Fruit fly (Drosophila melanogaster): ENCODE results near the gene hyx.

hyx gene

DNA sequence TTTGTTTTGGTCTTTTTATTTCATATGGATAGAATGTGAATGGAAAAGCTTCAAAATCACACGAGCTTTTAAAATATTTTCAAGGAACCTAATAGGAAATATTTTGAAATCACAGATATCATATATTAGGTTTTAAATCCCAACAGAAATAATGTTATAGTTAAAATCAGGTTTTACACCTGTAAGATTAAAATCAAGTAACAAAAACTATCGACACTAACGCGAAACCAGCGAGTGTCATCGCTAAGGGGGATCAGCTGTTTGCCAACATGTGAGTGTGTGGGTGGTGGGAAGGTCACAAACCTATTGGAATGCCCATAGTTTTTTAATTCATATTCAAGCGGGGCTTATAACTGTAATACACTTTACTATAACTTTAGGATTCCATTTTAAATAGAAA lies at the start of gene hyx:
TSS of gene hyx (plus strand) at position 109 of the 400 bp plus-strand sequence.
- no peak for TF ChIP-seq pan (optimal IDR thresholded peaks at IDR 0.05)
- no peak for TF ChIP-seq usp (GFP tag; optimal IDR thresholded peaks at IDR 0.05)
- no peak for TF ChIP-seq psq (optimal IDR thresholded peaks at IDR 0.05)
- no peak for TF ChIP-seq Dll (optimal IDR thresholded peaks at IDR 0.05)
- no peak for TF ChIP-seq CG8478 (optimal IDR thresholded peaks at IDR 0.05)
- TF ChIP-seq EcR (GFP tag; optimal IDR thresholded peaks at IDR 0.05) = no peak

DNA sequence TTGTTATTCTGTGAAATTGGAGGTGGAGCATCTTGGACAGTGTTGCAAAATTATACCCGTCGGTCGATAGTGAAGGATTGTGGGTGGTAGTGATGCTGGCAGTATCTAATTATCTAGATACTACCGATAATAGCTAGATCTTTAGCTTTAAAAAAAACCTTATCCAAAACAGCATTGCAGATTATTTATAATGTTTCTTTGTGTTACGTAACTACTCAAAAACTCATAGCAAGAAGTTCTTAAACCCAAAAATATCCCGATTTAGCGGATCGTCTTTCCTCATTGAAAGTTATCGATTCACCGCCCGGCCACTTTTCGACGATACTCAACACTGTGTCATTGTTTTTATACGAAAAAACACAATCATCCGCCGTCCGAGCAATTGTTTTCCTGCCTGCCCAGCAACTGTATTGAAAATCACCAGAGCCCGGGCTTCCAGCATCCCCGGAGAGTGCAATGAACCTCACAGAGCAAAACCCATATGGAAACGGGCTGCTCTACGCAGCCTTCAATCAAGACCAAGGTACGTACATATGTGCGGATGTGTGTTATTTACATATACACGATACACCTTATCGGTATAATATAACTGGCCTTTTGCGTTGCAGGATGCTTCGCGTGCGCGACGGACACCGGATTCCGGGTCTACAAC lies 45.5 kb upstream of the hyx start, which contains the start of gene CG11975:
TSS of gene CG11975 (plus strand) at position 326 of the 652 bp plus-strand sequence.
- no peak for TF ChIP-seq EcR (GFP tag; optimal IDR thresholded peaks at IDR 0.05)
- TF ChIP-seq CG8478 (optimal IDR thresholded peaks at IDR 0.05) = no peak
- no peak for TF ChIP-seq usp (GFP tag; optimal IDR thresholded peaks at IDR 0.05)
- no peak for TF ChIP-seq pan (optimal IDR thresholded peaks at IDR 0.05)
- no peak for TF ChIP-seq psq (optimal IDR thresholded peaks at IDR 0.05)
- no peak for TF ChIP-seq Dll (optimal IDR thresholded peaks at IDR 0.05)

DNA sequence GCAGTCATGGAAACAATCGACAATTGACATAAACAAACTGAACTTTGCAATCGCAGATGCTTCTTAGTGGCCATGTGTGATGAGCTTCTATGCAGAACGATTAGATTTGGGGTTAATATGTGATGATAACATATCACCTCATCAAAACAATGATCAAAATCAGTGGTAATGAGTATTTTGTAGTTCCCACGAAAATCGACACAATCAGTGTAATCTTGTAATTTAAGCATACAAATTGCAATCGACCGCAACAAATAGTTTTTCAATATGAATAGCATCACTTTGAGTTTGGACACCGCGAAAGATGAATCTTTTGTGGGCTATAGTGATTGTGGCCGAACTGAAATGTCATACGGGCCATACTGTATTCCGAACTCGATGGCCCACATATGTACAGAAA lies 41.2 kb upstream of the hyx start, which contains the start of gene CG11977:
TSS of gene CG11977 (plus strand) at position 301 of the 400 bp plus-strand sequence.
- no peak for TF ChIP-seq pan (optimal IDR thresholded peaks at IDR 0.05)
- TF ChIP-seq CG8478 (optimal IDR thresholded peaks at IDR 0.05) = no peak
- TF ChIP-seq usp (GFP tag; optimal IDR thresholded peaks at IDR 0.05) = no peak
- TF ChIP-seq psq (optimal IDR thresholded peaks at IDR 0.05) = no peak
- TF ChIP-seq EcR (GFP tag; optimal IDR thresholded peaks at IDR 0.05) = no peak
- no peak for TF ChIP-seq Dll (optimal IDR thresholded peaks at IDR 0.05)

DNA sequence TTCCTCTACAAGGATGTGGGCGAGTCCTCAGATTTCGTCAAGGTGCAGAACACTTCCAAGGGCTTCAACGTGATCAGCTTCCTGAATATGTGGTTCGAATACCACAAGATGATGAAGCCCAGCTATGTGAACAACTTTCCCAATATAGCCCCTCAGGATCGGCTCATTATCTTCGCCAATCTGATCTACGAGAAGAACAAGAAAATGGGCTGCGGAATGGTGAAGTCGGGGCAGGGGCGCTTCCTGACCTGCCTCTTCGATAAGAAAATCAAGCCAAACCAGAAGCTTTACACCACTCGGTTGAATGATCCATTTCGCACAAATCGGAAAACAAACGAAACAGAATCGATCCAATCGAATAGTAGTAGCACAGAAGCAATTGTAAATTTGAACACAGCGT lies 40.3 kb upstream of the hyx start:
- TF ChIP-seq CG8478 (optimal IDR thresholded peaks at IDR 0.05) (no peak), psq (optimal IDR thresholded peaks at IDR 0.05) (no peak), EcR (GFP tag; optimal IDR thresholded peaks at IDR 0.05) (no peak), Dll (optimal IDR thresholded peaks at IDR 0.05) (no peak), usp (GFP tag; optimal IDR thresholded peaks at IDR 0.05) (no peak), pan (optimal IDR thresholded peaks at IDR 0.05) (no peak)

DNA sequence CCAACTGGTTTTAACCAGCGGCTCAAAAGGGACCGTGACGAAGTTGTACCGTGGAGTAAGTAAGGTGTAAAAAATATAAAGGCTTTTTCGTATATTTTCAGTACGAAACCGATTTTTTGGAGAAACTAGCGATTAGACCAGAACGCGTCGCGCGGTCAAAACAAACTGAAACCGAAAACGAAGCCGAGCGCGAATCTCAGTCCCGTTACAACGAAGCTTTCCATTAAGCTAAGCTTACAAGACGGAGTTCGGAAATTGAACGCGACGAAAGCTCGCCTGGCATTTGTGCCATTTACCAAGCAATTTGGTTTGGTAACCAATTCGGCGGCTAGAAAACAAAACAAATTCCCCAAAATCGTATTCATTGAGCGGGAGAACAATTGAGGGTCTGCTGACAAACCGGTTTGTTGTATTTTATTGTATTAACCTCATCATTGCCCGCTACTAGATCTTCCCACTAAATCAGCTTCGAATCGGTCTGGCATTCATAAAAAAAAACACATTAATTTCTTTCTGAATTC lies 36.8 kb upstream of the hyx start:
- TF ChIP-seq psq (optimal IDR thresholded peaks at IDR 0.05) (no peak), EcR (GFP tag; optimal IDR thresholded peaks at IDR 0.05) (no peak), CG8478 (optimal IDR thresholded peaks at IDR 0.05) (no peak), Dll (optimal IDR thresholded peaks at IDR 0.05) (no peak), pan (optimal IDR thresholded peaks at IDR 0.05) (no peak), usp (GFP tag; optimal IDR thresholded peaks at IDR 0.05) (no peak)

DNA sequence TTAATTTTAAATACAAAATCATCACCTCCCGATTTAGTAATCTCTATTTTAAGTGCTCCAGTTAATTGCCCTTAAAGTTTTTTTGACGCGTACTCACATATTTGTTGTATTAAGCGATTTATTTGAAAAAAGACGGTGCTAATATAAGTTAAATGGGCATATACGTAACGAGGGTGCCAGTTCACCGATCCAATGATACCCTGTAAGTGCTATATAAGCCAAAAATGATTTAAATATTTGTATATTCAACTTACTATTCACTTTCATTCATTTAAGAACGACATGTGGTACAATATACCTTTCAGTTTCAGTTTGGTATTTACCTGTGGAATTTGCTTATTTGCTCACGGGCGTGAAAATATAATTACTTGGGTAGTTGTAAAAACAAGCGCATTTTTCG lies 36.0 kb upstream of the hyx start:
- TF ChIP-seq Dll (optimal IDR thresholded peaks at IDR 0.05) = no peak
- no peak for TF ChIP-seq psq (optimal IDR thresholded peaks at IDR 0.05)
- TF ChIP-seq usp (GFP tag; optimal IDR thresholded peaks at IDR 0.05) = no peak
- TF ChIP-seq CG8478 (optimal IDR thresholded peaks at IDR 0.05) = no peak
- no peak for TF ChIP-seq EcR (GFP tag; optimal IDR thresholded peaks at IDR 0.05)
- TF ChIP-seq pan (optimal IDR thresholded peaks at IDR 0.05) = no peak

DNA sequence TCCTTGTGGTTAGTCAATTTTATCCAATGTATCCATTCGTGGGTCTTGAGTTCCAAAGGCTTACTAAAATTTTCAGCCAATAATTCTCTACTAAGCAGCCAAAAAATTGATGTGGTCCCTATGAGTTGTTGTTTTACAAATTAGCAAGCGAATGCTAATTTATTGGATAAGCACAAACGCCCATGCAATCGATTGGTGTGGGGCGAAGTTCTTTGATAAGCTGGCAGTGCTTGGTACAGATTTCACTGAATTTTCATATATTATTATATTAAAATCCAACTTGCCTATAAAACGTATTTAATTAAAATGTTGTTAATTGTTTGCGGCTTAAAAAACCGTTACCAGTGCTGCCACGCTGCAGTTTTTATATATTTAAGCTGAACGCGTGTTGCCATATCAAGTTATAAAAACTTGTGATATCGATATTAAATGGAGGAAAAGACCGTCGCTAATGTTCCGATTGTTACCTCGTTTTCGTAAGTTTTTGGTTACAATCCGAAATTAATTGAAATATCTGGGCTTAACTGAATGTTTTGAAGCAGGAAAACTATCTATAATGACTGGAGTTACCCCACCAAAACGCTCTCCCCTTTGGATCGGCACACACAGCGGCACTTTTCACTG lies 34.8 kb upstream of the hyx start, which contains the start of the genes CG31100 and CG11980:
TSS of gene CG31100 (minus strand) at position 51 of the 624 bp plus-strand sequence.
TSS of gene CG11980 (plus strand) at position 418 of the 624 bp plus-strand sequence.
- TF ChIP-seq usp (GFP tag; optimal IDR thresholded peaks at IDR 0.05) (no peak), pan (optimal IDR thresholded peaks at IDR 0.05) (no peak), psq (optimal IDR thresholded peaks at IDR 0.05) (no peak), CG8478 (optimal IDR thresholded peaks at IDR 0.05) (no peak), EcR (GFP tag; optimal IDR thresholded peaks at IDR 0.05) (no peak), Dll (optimal IDR thresholded peaks at IDR 0.05) (no peak)

DNA sequence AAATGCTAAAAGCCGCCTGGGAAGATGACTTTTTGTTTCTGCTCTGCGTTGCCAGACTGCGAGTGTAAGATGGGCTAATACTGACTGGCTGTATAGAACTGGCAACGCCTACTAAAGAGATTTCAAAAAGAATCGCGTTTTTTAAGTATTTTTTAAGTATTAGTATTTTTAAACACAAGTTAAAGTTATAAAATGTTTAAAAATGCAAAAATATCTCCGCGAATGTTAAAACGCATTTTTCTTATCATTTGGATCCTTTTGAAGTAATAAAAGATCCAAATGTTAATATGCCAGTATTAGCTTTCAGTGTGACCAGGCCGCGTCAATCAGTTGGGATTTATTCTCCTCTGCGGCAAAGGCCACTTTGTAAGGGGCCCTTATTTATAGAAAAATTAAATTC lies 32.4 kb upstream of the hyx start, which contains the start of the genes Prosbeta3 and Iru:
TSS of gene Prosbeta3 (minus strand) at position 98 of the 400 bp plus-strand sequence.
TSS of gene Iru (plus strand) at position 328 of the 400 bp plus-strand sequence.
- no peak for TF ChIP-seq Dll (optimal IDR thresholded peaks at IDR 0.05)
- no peak for TF ChIP-seq usp (GFP tag; optimal IDR thresholded peaks at IDR 0.05)
- no peak for TF ChIP-seq EcR (GFP tag; optimal IDR thresholded peaks at IDR 0.05)
- no peak for TF ChIP-seq pan (optimal IDR thresholded peaks at IDR 0.05)

DNA sequence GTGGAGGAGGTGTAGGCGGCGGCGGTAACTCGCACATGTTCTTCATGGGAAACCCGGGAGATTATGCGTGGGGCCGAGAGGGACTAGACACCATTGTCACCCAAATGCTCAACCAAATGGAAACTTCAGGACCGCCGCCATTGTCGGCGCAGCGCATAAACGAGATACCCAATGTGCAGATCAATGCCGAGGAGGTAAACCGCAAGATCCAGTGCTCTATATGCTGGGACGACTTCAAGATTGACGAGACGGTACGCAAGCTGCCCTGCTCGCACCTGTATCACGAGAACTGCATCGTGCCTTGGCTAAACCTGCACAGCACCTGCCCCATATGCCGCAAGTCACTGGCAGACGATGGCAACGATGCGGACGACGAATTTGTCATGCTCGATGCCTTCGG lies 31.3 kb upstream of the hyx start:
- TF ChIP-seq psq (optimal IDR thresholded peaks at IDR 0.05) (no peak), Dll (optimal IDR thresholded peaks at IDR 0.05) (no peak), CG8478 (optimal IDR thresholded peaks at IDR 0.05) (no peak), usp (GFP tag; optimal IDR thresholded peaks at IDR 0.05) (no peak)

DNA sequence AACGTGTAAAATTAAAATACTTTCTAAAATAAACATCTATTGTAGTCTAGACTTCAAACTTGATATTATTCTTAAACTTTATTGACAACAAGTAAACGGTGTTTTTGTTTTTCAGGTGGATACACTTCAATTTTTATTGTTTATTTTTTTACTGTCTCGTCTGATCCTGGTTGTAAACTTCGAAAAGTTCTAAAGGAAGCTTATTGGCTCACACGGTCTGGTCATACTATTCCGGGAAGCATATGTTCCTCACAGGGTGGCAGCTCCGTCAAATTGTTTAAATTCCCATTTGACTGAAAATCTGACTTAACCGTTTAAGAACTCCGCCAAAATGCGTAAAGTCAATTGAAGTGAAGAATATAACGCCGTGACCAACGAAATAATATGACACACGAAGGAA lies 30.4 kb upstream of the hyx start, which contains the start of gene CG11983:
TSS of gene CG11983 (plus strand) at position 120 of the 400 bp plus-strand sequence.
- TF ChIP-seq EcR (GFP tag; optimal IDR thresholded peaks at IDR 0.05) (no peak), CG8478 (optimal IDR thresholded peaks at IDR 0.05) (no peak), usp (GFP tag; optimal IDR thresholded peaks at IDR 0.05) (no peak), psq (optimal IDR thresholded peaks at IDR 0.05) (no peak), Dll (optimal IDR thresholded peaks at IDR 0.05) (no peak), pan (optimal IDR thresholded peaks at IDR 0.05) (no peak)

DNA sequence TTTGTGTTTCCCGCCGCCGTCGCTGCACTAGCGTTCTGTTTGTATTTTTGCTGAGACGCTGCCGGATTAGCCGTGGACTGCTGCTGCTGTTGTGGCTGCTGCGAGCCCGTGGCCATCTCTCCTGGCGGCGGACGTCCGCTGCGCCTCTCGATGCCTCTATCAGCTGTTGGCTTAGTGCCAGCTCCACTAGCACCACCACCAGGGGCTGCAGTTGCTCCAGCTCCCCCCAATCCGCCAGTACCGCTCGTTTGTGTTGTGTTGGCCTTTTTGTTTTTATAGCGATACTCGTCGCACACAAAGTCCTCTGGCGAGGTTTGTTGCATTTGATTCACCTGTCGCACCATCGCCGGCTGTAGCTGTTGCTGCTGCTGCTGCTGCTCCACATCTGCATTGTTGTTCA lies 27.9 kb upstream of the hyx start:
- TF ChIP-seq usp (GFP tag; optimal IDR thresholded peaks at IDR 0.05) = no peak
- no peak for TF ChIP-seq CG8478 (optimal IDR thresholded peaks at IDR 0.05)
- TF ChIP-seq EcR (GFP tag; optimal IDR thresholded peaks at IDR 0.05) = no peak
- no peak for TF ChIP-seq Dll (optimal IDR thresholded peaks at IDR 0.05)
- no peak for TF ChIP-seq psq (optimal IDR thresholded peaks at IDR 0.05)
- no peak for TF ChIP-seq pan (optimal IDR thresholded peaks at IDR 0.05)

DNA sequence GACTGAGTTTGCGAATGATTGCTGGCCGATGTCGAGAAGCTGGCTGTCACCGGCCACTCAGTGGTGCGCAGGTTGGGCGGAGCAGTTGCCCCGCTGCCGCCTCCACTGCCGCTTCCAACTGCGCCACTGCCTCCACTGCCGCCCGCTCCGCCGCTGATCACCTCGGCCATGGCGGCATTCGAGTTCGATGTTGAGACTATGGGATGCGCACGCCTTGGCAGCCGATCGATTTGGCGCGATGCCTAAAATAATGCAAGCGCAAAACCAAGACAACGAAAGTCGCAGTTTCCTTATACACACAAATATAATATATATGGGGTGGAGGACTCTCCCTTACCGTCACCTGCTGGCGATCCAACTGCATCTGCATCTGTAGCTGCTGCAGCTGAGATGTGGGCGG lies 26.9 kb upstream of the hyx start:
- TF ChIP-seq CG8478 (optimal IDR thresholded peaks at IDR 0.05) (no peak), psq (optimal IDR thresholded peaks at IDR 0.05) (no peak), pan (optimal IDR thresholded peaks at IDR 0.05) (no peak), usp (GFP tag; optimal IDR thresholded peaks at IDR 0.05) (no peak), EcR (GFP tag; optimal IDR thresholded peaks at IDR 0.05) (no peak), Dll (optimal IDR thresholded peaks at IDR 0.05) (no peak)
